Worm (Caenorhabditis elegans): ENCODE data around the gene drap-1.

DNA sequence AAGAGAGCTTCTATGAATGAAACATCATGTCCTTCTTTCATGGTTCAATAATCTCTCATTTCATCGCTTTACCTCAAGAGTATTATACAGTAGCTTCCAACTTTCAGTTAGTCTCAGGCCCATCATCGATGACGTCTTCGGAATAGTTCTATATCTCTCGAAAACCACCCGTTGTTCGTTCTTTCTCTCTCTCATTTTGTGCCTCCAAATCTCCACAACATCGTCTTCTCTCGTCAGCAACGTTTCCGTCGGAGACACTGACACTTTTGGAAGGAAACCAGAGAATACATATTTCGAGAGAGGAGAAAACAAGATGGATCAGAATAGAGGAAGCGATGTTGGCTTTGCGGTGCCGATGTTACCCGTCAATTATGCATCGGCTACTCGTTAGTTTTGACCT, 1.9 kb downstream of the drap-1 start:
- TF ChIP-seq ztf-23 (GFP tag; IDR thresholded peaks at IDR 0.05): no peak
- TF ChIP-seq flt-1 (GFP tag; IDR thresholded peaks at IDR 0.05): no peak

Data from whole organism, midembryonic.